Worm (Caenorhabditis elegans) whole organism, early embryonic: ENCODE measurements around the gene T09A5.14.

Experiments
- ama-1 ChIP-seq: fragments of 150-350 bp; optimal IDR thresholded peaks from 2 replicates; lab custom pipeline; 2014
- ets-7 ChIP-seq: sonication (generic microtip); optimal IDR thresholded peaks from 2 replicates; lab custom pipeline; 2016; ENCODE audit warnings: missing genotype, missing genetic modification characterization, missing compliant biosample characterization
- hmbx-1 ChIP-seq: sonication (generic microtip); optimal IDR thresholded peaks from 2 replicates; lab custom pipeline; 2016; ENCODE audit warnings: mild to moderate bottlenecking, missing genetic modification characterization, missing compliant biosample characterization

ce11 chrII:7794222-7794621 is 37.9 kb upstream of the T09A5.14 start, which contains the start of gene glr-4:
- TF ChIP-seq ets-7 (tag; lab: Kevin White, UChicago), result no peak
- no peak for TF ChIP-seq ama-1
- no peak for TF ChIP-seq hmbx-1
